Fruit fly (Drosophila melanogaster) whole organism, prepupa: Measurements from ENCODE around the gene CG31793.

Experiments used
- CG3919 ChIP-seq: fragments of 200-800 bp; sonication (Bioruptor generic); optimal IDR thresholded peaks from 3 replicates; lab custom pipeline; 2016; ENCODE audit warnings: missing biosample characterization, missing genetic modification characterization
- CG6163 ChIP-seq: fragments of 200-800 bp; sonication (Bioruptor generic); IDR thresholded peaks from 3 replicates; pipeline ENCODE4 v1.3.6; 2022; ENCODE audit warnings: missing biosample characterization, missing genetic modification characterization
- CG8319 ChIP-seq: fragments of 200-800 bp; sonication (Bioruptor generic); optimal IDR thresholded peaks from 3 replicates; lab custom pipeline; 2016; ENCODE audit warnings: missing biosample characterization, missing genetic modification characterization
- Eip93F ChIP-seq: fragments of 200-800 bp; sonication (Bioruptor generic); optimal IDR thresholded peaks from 2 replicates; lab custom pipeline; 2016; ENCODE audit warnings: missing biosample characterization, mild to moderate bottlenecking, missing genetic modification characterization
- Hr38 ChIP-seq: sonication (Bioruptor generic); optimal IDR thresholded peaks from 2 replicates; lab custom pipeline; 2016; ENCODE audit warnings: missing biosample characterization, missing genetic modification characterization
- Lpt ChIP-seq: fragments of 200-800 bp; sonication (Bioruptor generic); optimal IDR thresholded peaks from 3 replicates; lab custom pipeline; 2016; ENCODE audit warnings: missing biosample characterization, missing genetic modification characterization
- Sox102F ChIP-seq: fragments of 200-800 bp; sonication (Bioruptor generic); optimal IDR thresholded peaks from 2 replicates; lab custom pipeline; 2016; ENCODE audit warnings: missing biosample characterization, mild to moderate bottlenecking, missing genetic modification characterization
- salr ChIP-seq, 2 experiments: fragments of 200-800 bp; sonication (Bioruptor generic); optimal IDR thresholded peaks; 3 replicates each; lab custom pipeline; 2016 to 2018; ENCODE audit warnings: missing biosample characterization in 2 of 2, missing genetic modification characterization in 2 of 2, mild to moderate bottlenecking in 1 of 2

DNA sequence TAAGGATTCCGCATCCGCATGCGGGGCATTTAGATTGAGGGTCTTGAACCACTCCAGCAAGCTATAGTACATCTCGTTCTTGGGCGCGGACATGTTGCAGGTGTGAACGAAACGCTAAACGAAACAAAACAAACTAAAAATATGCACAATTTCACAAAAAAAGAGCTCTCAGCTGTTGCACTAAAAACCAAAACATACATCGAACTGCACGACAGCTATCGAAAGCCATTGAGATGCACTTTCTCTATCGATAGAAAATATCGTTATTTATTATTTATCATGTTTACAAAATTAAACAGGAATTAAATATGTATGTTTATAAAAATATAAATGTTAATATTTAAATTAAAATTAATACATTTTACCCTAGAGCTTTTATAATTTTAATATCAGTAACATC is 30.1 kb downstream of the CG31793 start, which contains the start of gene hook:
- TF ChIP-seq Sox102F (GFP tag; lab: Kevin White, UChicago) (no peak), salr (GFP tag; optimal IDR thresholded peaks at IDR 0.05; lab: Kevin White, UChicago) (no peak), CG6163 (GFP tag; lab: Robert Waterston, UW) (no peak), CG8319 (GFP tag; lab: Kevin White, UChicago) (no peak), Hr38 (no peak), Eip93F (GFP tag; lab: Kevin White, UChicago) (no peak), CG3919 (GFP tag; lab: Kevin White, UChicago) (no peak), Lpt (GFP tag; lab: Kevin White, UChicago) (no peak)
